Worm (Caenorhabditis elegans) whole organism, mixed stage, embryonic: ENCODE data around the gene gcna-1.
A peak's percentile ranks its signal among the peaks of the same experiment; 100 is the strongest.

Source experiments
- M03D4.4 ChIP-seq: sonication (generic microtip); optimal IDR thresholded peaks from 2 replicates; lab custom pipeline; 2017; ENCODE audit warnings: mild to moderate bottlenecking, missing genetic modification characterization, missing compliant biosample characterization
- bed-3 ChIP-seq: fragments of 200-800 bp; sonication (Bioruptor generic); optimal IDR thresholded peaks from 3 replicates; lab custom pipeline; 2018; ENCODE audit warnings: mild to moderate bottlenecking, missing genetic modification characterization, moderate library complexity, missing compliant biosample characterization
- ceh-43 ChIP-seq: fragments of 200-800 bp; sonication (Bioruptor generic); optimal IDR thresholded peaks from 2 replicates; lab custom pipeline; 2018; ENCODE audit warnings: mild to moderate bottlenecking, missing genetic modification characterization, moderate library complexity, missing compliant biosample characterization
- ceh-83 ChIP-seq: fragments of 200-800 bp; sonication (Bioruptor generic); optimal IDR thresholded peaks from 2 replicates; lab custom pipeline; 2018; ENCODE audit warnings: mild to moderate bottlenecking, missing genetic modification characterization, missing compliant biosample characterization
- ces-1 ChIP-seq: fragments of 150-350 bp; optimal IDR thresholded peaks from 2 replicates; lab custom pipeline; 2014; ENCODE audit warnings: missing biosample characterization, missing genetic modification reagents, missing genetic modification characterization
- cnd-1 ChIP-seq: fragments of 200-800 bp; sonication (Bioruptor generic); optimal IDR thresholded peaks from 2 replicates; lab custom pipeline; 2018; ENCODE audit warnings: mild to moderate bottlenecking, missing genetic modification characterization, missing compliant biosample characterization
- drap-1 ChIP-seq: fragments of 200-800 bp; sonication (Bioruptor generic); optimal IDR thresholded peaks from 3 replicates; lab custom pipeline; 2018; ENCODE audit warnings: mild to moderate bottlenecking, missing genetic modification characterization, missing compliant biosample characterization
- elt-1 ChIP-seq: sonication (generic microtip); optimal IDR thresholded peaks from 2 replicates; lab custom pipeline; 2017; ENCODE audit warnings: missing genetic modification characterization, mild to moderate bottlenecking, missing compliant biosample characterization, antibody characterized with exemption, moderate library complexity, borderline replicate concordance; ENCODE audit not compliant: insufficient read depth
- flh-1 ChIP-seq: fragments of 200-800 bp; sonication (Bioruptor generic); optimal IDR thresholded peaks from 2 replicates; lab custom pipeline; 2018; ENCODE audit warnings: mild to moderate bottlenecking, missing genetic modification characterization, moderate library complexity, missing compliant biosample characterization
- ham-2 ChIP-seq: fragments of 200-800 bp; sonication (Bioruptor generic); optimal IDR thresholded peaks from 2 replicates; lab custom pipeline; 2018; ENCODE audit warnings: mild to moderate bottlenecking, missing genetic modification characterization, missing compliant biosample characterization
- hlh-1 ChIP-seq: fragments of 150-350 bp; optimal IDR thresholded peaks from 2 replicates; lab custom pipeline; 2014; ENCODE audit warnings: missing biosample characterization, missing genetic modification reagents, missing genetic modification characterization
- lin-13 ChIP-seq: fragments of 150-350 bp; optimal IDR thresholded peaks from 2 replicates; lab custom pipeline; 2014; ENCODE audit warnings: missing biosample characterization, missing genetic modification characterization
- lin-32 ChIP-seq: fragments of 200-800 bp; sonication (Bioruptor generic); optimal IDR thresholded peaks from 2 replicates; lab custom pipeline; 2018; ENCODE audit warnings: mild to moderate bottlenecking, missing genetic modification characterization, missing compliant biosample characterization
- mab-5 ChIP-seq: fragments of 150-350 bp; optimal IDR thresholded peaks from 2 replicates; lab custom pipeline; 2014; ENCODE audit warnings: missing biosample characterization, missing genetic modification characterization
- mep-1 ChIP-seq: fragments of 150-350 bp; optimal IDR thresholded peaks from 2 replicates; lab custom pipeline; 2017; ENCODE audit warnings: missing biosample characterization, missing genetic modification reagents, missing genetic modification characterization, inconsistent platforms
- nhr-12 ChIP-seq: fragments of 150-350 bp; optimal IDR thresholded peaks from 2 replicates; lab custom pipeline; 2014; ENCODE audit warnings: missing biosample characterization, missing genetic modification characterization
- nhr-2 ChIP-seq: fragments of 150-350 bp; optimal IDR thresholded peaks from 2 replicates; lab custom pipeline; 2014; ENCODE audit warnings: missing biosample characterization, missing genetic modification characterization
- nhr-237 ChIP-seq: fragments of 150-350 bp; optimal IDR thresholded peaks from 2 replicates; lab custom pipeline; 2014; ENCODE audit warnings: missing biosample characterization, missing genetic modification characterization
- nhr-28 ChIP-seq: fragments of 150-350 bp; optimal IDR thresholded peaks from 2 replicates; lab custom pipeline; 2014; ENCODE audit warnings: missing biosample characterization, missing genetic modification characterization
- pha-4 ChIP-seq: fragments of 150-350 bp; optimal IDR thresholded peaks from 2 replicates; lab custom pipeline; 2018; ENCODE audit warnings: missing biosample characterization, missing genetic modification reagents, missing genetic modification characterization
- snpc-4 ChIP-seq: fragments of 150-350 bp; optimal IDR thresholded peaks from 2 replicates; lab custom pipeline; 2014; ENCODE audit warnings: missing biosample characterization, missing genetic modification characterization
- sptf-1 ChIP-seq: sonication (generic microtip); optimal IDR thresholded peaks from 2 replicates; lab custom pipeline; 2017; ENCODE audit warnings: mild to moderate bottlenecking, missing genetic modification characterization, moderate library complexity, missing compliant biosample characterization
- unc-120 ChIP-seq: sonication (generic microtip); optimal IDR thresholded peaks from 2 replicates; lab custom pipeline; 2017; ENCODE audit warnings: missing genetic modification characterization, missing compliant biosample characterization; ENCODE audit not compliant: poor library complexity, severe bottlenecking
- unc-62 ChIP-seq: fragments of 150-350 bp; optimal IDR thresholded peaks from 2 replicates; lab custom pipeline; 2014; ENCODE audit warnings: missing biosample characterization, missing genetic modification reagents, missing genetic modification characterization
- zip-8 ChIP-seq: fragments of 150-350 bp; optimal IDR thresholded peaks from 2 replicates; lab custom pipeline; 2014; ENCODE audit warnings: missing biosample characterization, missing genetic modification characterization
- ztf-11 ChIP-seq: fragments of 150-350 bp; optimal IDR thresholded peaks from 2 replicates; lab custom pipeline; 2014; ENCODE audit warnings: missing biosample characterization, missing genetic modification characterization

Gene gcna-1

ce11 chrIII:5991142-5991930, 17.5 kb downstream of the gcna-1 start, which contains the start of gene T04C9.2:
Gene T04C9.2 (plus strand): TSS chrIII:5991880.
- TF ChIP-seq elt-1 (peak; percentile 12), hlh-1 (no peak), unc-62 (GFP tag; lab: Kevin White, UChicago) (peak; percentile 51), zip-8 (no peak), flh-1 (GFP tag; lab: Kevin White, UChicago) (no peak)
- TF ChIP-seq, all 35 proteins: peak for 2

- TF ChIP-seq M03D4.4 (tag; lab: Kevin White, UChicago): no peak
- TF ChIP-seq drap-1 (GFP tag; lab: Kevin White, UChicago): no peak
- TF ChIP-seq cnd-1 (tag; lab: Kevin White, UChicago): no peak
- TF ChIP-seq bed-3 (GFP tag; lab: Kevin White, UChicago): no peak
- no peak for TF ChIP-seq ceh-43 (GFP tag; lab: Kevin White, UChicago)
- no peak for TF ChIP-seq nhr-28 (tag; lab: Kevin White, UChicago)
Measured at ce11 chrIII:5990090-5990489, 18.8 kb downstream of the gcna-1 start.

- TF ChIP-seq hlh-1 (peak; percentile 35), cnd-1 (tag; lab: Kevin White, UChicago) (no peak), unc-62 (GFP tag; lab: Kevin White, UChicago) (peak; percentile 71), ces-1 (GFP tag; lab: Kevin White, UChicago) (peak; percentile 22)
Measured at ce11 chrIII:5988991-5989726, 19.7 kb downstream of the gcna-1 start.

ce11 chrIII:5988461-5988860, 20.4 kb downstream of the gcna-1 start:
- no peak for TF ChIP-seq M03D4.4 (tag; lab: Kevin White, UChicago)
- no peak for TF ChIP-seq lin-32 (GFP tag; lab: Kevin White, UChicago)
- TF ChIP-seq snpc-4 (tag; lab: Kevin White, UChicago): no peak
- TF ChIP-seq ces-1 (GFP tag; lab: Kevin White, UChicago): no peak
- TF ChIP-seq pha-4 (tag; lab: Kevin White, UChicago): no peak
- TF ChIP-seq ceh-83: peak; percentile 41
- no peak for TF ChIP-seq cnd-1 (tag; lab: Kevin White, UChicago)
- TF ChIP-seq lin-13 (tag; lab: Kevin White, UChicago): no peak

DNA sequence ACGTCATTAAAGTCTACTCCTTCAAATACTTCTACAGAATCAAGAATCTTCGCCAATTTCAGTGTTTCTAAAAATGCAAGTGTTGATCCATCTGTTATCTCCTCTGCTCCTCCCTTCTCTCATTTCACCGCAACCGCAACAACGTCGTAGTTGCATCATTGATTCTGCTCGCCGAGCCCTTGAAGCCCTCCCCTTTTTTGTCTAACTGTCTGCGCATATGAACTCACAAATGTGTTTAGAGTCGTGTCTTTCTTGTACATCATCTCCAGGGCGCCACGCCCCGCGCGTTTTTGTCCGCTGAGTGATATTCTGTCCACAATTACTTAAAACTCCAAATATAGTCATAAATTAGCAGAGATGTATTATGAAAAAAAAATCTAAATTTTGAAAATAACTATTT, 20.9 kb downstream of the gcna-1 start:
- no peak for TF ChIP-seq snpc-4 (tag; lab: Kevin White, UChicago)
- TF ChIP-seq mep-1 (tag; lab: Kevin White, UChicago): peak; percentile 38
- TF ChIP-seq ces-1 (GFP tag; lab: Kevin White, UChicago): peak; percentile 76
- peak; percentile 37 for TF ChIP-seq unc-120 (tag; lab: Kevin White, UChicago)

DNA sequence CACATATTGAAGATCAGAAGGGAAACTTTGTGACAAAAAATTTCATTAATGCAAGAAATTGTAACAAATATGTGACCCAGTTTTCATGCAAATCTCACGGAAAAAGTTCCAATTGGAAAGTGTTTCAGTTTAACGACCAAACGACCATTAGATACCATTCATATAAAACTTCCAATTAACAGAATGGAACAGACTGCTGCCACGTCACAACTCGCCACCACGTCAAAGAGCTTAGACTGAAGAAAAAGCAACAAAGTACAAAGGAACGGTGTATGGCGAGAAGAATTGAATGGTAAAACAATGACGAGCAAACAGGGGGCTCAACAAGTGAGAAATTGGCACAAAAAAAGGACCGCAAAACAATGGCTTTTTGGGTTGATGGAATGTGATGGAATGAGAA, 23.5 kb downstream of the gcna-1 start, which contains the start of gene T04C9.3:
Gene T04C9.3, plus strand, starts transcription at position 301 of the 400 bp plus-strand sequence.
- TF ChIP-seq ceh-43 (GFP tag; lab: Kevin White, UChicago): no peak
- no peak for TF ChIP-seq nhr-237 (tag; lab: Kevin White, UChicago)
- no peak for TF ChIP-seq snpc-4 (tag; lab: Kevin White, UChicago)
- no peak for TF ChIP-seq cnd-1 (tag; lab: Kevin White, UChicago)
- TF ChIP-seq mab-5 (tag; lab: Kevin White, UChicago): no peak
- no peak for TF ChIP-seq nhr-2 (tag; lab: Kevin White, UChicago)

DNA sequence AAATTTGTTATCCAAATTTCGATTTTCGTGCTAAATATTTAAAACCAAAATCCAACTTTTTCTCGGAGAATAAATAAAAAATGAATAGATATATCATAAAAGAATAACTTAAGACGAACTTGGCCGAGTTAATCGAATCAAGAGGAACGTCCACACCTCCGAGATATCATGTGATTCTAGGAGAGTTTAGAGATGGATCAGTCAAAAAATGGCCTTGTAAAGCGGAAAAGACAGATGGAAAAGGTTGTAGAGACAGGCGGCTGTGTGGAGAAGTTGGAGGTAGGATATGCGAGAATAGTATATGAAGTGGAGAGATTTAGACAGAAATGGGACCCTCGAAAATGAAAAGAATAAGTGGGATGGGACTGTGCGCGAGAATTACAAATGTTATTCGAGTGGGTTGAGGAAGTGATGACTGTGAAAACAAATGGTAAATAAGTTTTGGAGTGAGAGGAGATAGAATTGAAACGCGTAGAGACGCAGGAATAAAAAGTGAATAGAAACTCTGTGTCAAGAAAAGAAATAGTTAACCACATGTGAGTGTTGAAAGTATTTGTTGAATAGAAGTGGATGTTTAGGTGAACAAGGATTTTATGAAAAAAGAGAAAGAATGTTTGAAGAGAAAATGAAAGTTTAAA, 26.0 kb downstream of the gcna-1 start:
- TF ChIP-seq snpc-4 (tag; lab: Kevin White, UChicago) (no peak), nhr-237 (tag; lab: Kevin White, UChicago) (no peak), sptf-1 (tag; lab: Kevin White, UChicago) (peak; percentile 17), unc-120 (tag; lab: Kevin White, UChicago) (no peak), lin-13 (tag; lab: Kevin White, UChicago) (no peak), nhr-12 (tag; lab: Kevin White, UChicago) (no peak), bed-3 (GFP tag; lab: Kevin White, UChicago) (no peak), ham-2 (GFP tag; lab: Kevin White, UChicago) (peak; percentile 25), pha-4 (tag; lab: Kevin White, UChicago) (peak; percentile 21), M03D4.4 (tag; lab: Kevin White, UChicago) (no peak), ces-1 (GFP tag; lab: Kevin White, UChicago) (no peak), ztf-11 (tag; lab: Kevin White, UChicago) (no peak)
